Worm (Caenorhabditis elegans) whole organism, mixed stage, embryonic: ENCODE measurements around the gene chil-27.

Experiments
- ces-1 ChIP-seq: fragments of 150-350 bp; optimal IDR thresholded peaks from 2 replicates; lab custom pipeline; 2014; ENCODE audit warnings: missing biosample characterization, missing genetic modification reagents, missing genetic modification characterization
- pha-4 ChIP-seq: fragments of 150-350 bp; optimal IDR thresholded peaks from 2 replicates; lab custom pipeline; 2018; ENCODE audit warnings: missing biosample characterization, missing genetic modification reagents, missing genetic modification characterization
- unc-39 ChIP-seq: fragments of 150-350 bp; optimal IDR thresholded peaks from 2 replicates; lab custom pipeline; 2014; ENCODE audit warnings: missing biosample characterization, missing genetic modification characterization
- unc-62 ChIP-seq: fragments of 150-350 bp; optimal IDR thresholded peaks from 2 replicates; lab custom pipeline; 2014; ENCODE audit warnings: missing biosample characterization, missing genetic modification reagents, missing genetic modification characterization

DNA sequence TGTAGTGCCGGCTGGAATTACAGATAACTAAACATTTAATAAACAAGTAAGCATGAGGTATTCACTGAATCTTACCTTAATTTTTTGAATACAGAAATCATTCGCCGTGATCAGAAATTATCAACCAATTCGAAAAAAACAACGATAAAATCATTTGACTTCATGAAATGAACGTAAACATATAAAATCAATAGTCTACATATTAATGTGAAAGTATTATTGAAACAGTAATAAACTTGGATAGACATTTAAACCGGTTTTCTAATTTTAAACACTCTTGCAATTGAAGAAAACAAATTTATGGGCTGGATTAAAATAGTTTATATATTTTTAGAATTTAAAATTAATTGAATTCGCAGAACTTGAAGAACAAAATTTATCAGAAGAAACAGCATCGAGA lies 35.8 kb upstream of the chil-27 start, which contains the start of gene chil-16:
- TF ChIP-seq unc-62 (GFP tag; lab: Kevin White, UChicago) (no peak), pha-4 (tag; lab: Kevin White, UChicago) (no peak), ces-1 (no peak), unc-39 (tag; lab: Kevin White, UChicago) (no peak)
